Worm (Caenorhabditis elegans) whole organism, young adult: ENCODE measurements around the gene F20D6.2.

Experiments used
- B0019.2 ChIP-seq: fragments of 200-800 bp; sonication (Bioruptor generic); conservative IDR thresholded peaks from 2 replicates; pipeline ENCODE4 v1.3.6; 2022; ENCODE audit warnings: missing genetic modification reagents, missing genetic modification characterization, missing compliant biosample characterization
- B0336.3 ChIP-seq: fragments of 200-800 bp; sonication (Bioruptor generic); IDR thresholded peaks from 2 replicates; pipeline ENCODE4 v1.3.6; 2022; ENCODE audit warnings: missing genetic modification characterization, missing compliant biosample characterization
- C06A6.2 ChIP-seq: fragments of 200-800 bp; sonication (Bioruptor generic); conservative IDR thresholded peaks from 2 replicates; pipeline ENCODE4 v1.3.6; 2022; ENCODE audit warnings: missing genetic modification characterization, missing compliant biosample characterization
- C17E4.6 ChIP-seq: fragments of 200-800 bp; sonication (Bioruptor generic); IDR thresholded peaks from 2 replicates; pipeline ENCODE4 v1.3.6; 2022; ENCODE audit warnings: missing genetic modification reagents, missing genetic modification characterization, missing compliant biosample characterization
- F10E7.11 ChIP-seq: sonication (generic microtip); optimal IDR thresholded peaks from 2 replicates; lab custom pipeline; 2017; ENCODE audit warnings: mild to moderate bottlenecking, missing genetic modification characterization, moderate library complexity, missing compliant biosample characterization
- F22D6.2 ChIP-seq: sonication (generic microtip); optimal IDR thresholded peaks from 2 replicates; lab custom pipeline; 2016; ENCODE audit warnings: mild to moderate bottlenecking, missing genetic modification characterization, missing compliant biosample characterization
- F23B12.7 ChIP-seq: sonication (generic microtip); optimal IDR thresholded peaks from 2 replicates; lab custom pipeline; 2017; ENCODE audit warnings: missing genetic modification characterization, mild to moderate bottlenecking, missing compliant biosample characterization, antibody characterized with exemption, moderate library complexity; ENCODE audit not compliant: insufficient read depth
- F33H1.4 ChIP-seq: fragments of 200-800 bp; sonication (Bioruptor generic); IDR thresholded peaks from 2 replicates; pipeline ENCODE4 v1.3.6; 2022; ENCODE audit warnings: missing genetic modification reagents, missing genetic modification characterization, missing compliant biosample characterization
- F49E8.2 ChIP-seq: sonication (generic microtip); optimal IDR thresholded peaks from 3 replicates; lab custom pipeline; 2017; ENCODE audit warnings: missing genetic modification characterization, mild to moderate bottlenecking, missing compliant biosample characterization, antibody characterized with exemption, moderate library complexity; ENCODE audit not compliant: insufficient read depth
- F55B11.4 ChIP-seq: sonication (generic microtip); optimal IDR thresholded peaks from 2 replicates; lab custom pipeline; 2016; ENCODE audit warnings: missing compliant biosample characterization, missing genetic modification characterization, borderline replicate concordance; ENCODE audit not compliant: insufficient read depth
- F57A8.1 ChIP-seq: fragments of 200-800 bp; sonication (Bioruptor generic); optimal IDR thresholded peaks from 2 replicates; lab custom pipeline; 2018; ENCODE audit warnings: mild to moderate bottlenecking, missing genetic modification characterization, moderate library complexity, missing compliant biosample characterization
- K12H6.12 ChIP-seq: fragments of 200-800 bp; sonication (Bioruptor generic); optimal IDR thresholded peaks from 2 replicates; lab custom pipeline; 2018; ENCODE audit warnings: mild to moderate bottlenecking, missing genetic modification characterization, missing compliant biosample characterization
- Y67H2A.10 ChIP-seq: fragments of 200-800 bp; sonication (Bioruptor generic); conservative IDR thresholded peaks from 2 replicates; pipeline ENCODE4 v1.3.6; 2022; ENCODE audit warnings: missing genetic modification reagents, missing genetic modification characterization, missing compliant biosample characterization
- aptf-2 ChIP-seq: fragments of 200-800 bp; sonication (Bioruptor generic); conservative IDR thresholded peaks from 2 replicates; pipeline ENCODE4 v1.3.6; 2022; ENCODE audit warnings: missing genetic modification reagents, missing genetic modification characterization, missing compliant biosample characterization
- athp-1 ChIP-seq: sonication (generic microtip); optimal IDR thresholded peaks from 2 replicates; lab custom pipeline; 2017; ENCODE audit warnings: mild to moderate bottlenecking, missing genetic modification characterization, missing compliant biosample characterization
- cebp-1 ChIP-seq, 2 experiments: fragments of 200-800 bp in 1 of 2; sonication (Bioruptor generic) in 1 of 2; sonication (generic microtip) in 1 of 2; IDR thresholded peaks in 1 of 2; optimal IDR thresholded peaks in 1 of 2; 2 replicates each; pipeline versions ENCODE4 v1.3.6 to Lab custom; 2017 to 2022; ENCODE audit warnings: missing compliant biosample characterization in 2 of 2, missing genetic modification characterization in 2 of 2, mild to moderate bottlenecking in 1 of 2, missing genetic modification reagents in 1 of 2, moderate library complexity in 1 of 2
- cebp-2 ChIP-seq: fragments of 200-800 bp; sonication (Bioruptor generic); IDR thresholded peaks from 2 replicates; pipeline ENCODE4 v1.3.6; 2022; ENCODE audit warnings: missing genetic modification characterization, missing compliant biosample characterization
- ceh-91 ChIP-seq: fragments of 200-800 bp; sonication (Bioruptor generic); IDR thresholded peaks from 2 replicates; pipeline ENCODE4 v1.3.6; 2022; ENCODE audit warnings: missing genetic modification reagents, missing genetic modification characterization, missing compliant biosample characterization
- chd-7 ChIP-seq: sonication (generic microtip); optimal IDR thresholded peaks from 2 replicates; lab custom pipeline; 2016; ENCODE audit warnings: mild to moderate bottlenecking, missing genetic modification characterization, moderate library complexity, missing compliant biosample characterization
- dox-1 ChIP-seq: fragments of 200-800 bp; sonication (Bioruptor generic); IDR thresholded peaks from 2 replicates; pipeline ENCODE4 v1.3.6; 2022; ENCODE audit warnings: missing genetic modification reagents, missing genetic modification characterization, missing compliant biosample characterization
- dpff-1 ChIP-seq: sonication (generic microtip); optimal IDR thresholded peaks from 2 replicates; lab custom pipeline; 2017; ENCODE audit warnings: mild to moderate bottlenecking, missing genetic modification characterization, missing compliant biosample characterization
- egl-18 ChIP-seq: fragments of 200-800 bp; sonication (Bioruptor generic); IDR thresholded peaks from 2 replicates; pipeline ENCODE4 v1.3.6; 2022; ENCODE audit warnings: missing genetic modification reagents, missing genetic modification characterization, missing compliant biosample characterization
- fkh-3 ChIP-seq: sonication (generic microtip); optimal IDR thresholded peaks from 2 replicates; lab custom pipeline; 2016; ENCODE audit warnings: mild to moderate bottlenecking, missing genetic modification characterization, missing compliant biosample characterization
- hlh-26 ChIP-seq: fragments of 200-800 bp; sonication (Bioruptor generic); conservative IDR thresholded peaks from 2 replicates; pipeline ENCODE4 v1.3.6; 2022; ENCODE audit warnings: missing genetic modification reagents, missing genetic modification characterization, missing compliant biosample characterization
- hrde-1 ChIP-seq: sonication (generic microtip); optimal IDR thresholded peaks from 2 replicates; lab custom pipeline; 2016; ENCODE audit warnings: missing genetic modification characterization, mild to moderate bottlenecking, missing compliant biosample characterization, moderate library complexity, missing genotype, missing genetic modification reagents, borderline replicate concordance
- hsf-1 ChIP-seq: fragments of 200-800 bp; sonication (Bioruptor generic); IDR thresholded peaks from 2 replicates; pipeline ENCODE4 v1.3.6; 2022; ENCODE audit warnings: missing genetic modification reagents, missing genetic modification characterization, missing compliant biosample characterization
- lin-26 ChIP-seq: fragments of 200-800 bp; sonication (Bioruptor generic); IDR thresholded peaks from 2 replicates; pipeline ENCODE4 v1.3.6; 2022; ENCODE audit warnings: missing genetic modification reagents, missing genetic modification characterization, missing compliant biosample characterization
- lin-35 ChIP-seq, 3 experiments: fragments of 150-350 bp in 2 of 3; sonication (generic microtip) in 1 of 3; optimal IDR thresholded peaks; 2 replicates each; lab custom pipeline; 2014 to 2018; ENCODE audit warnings: missing biosample characterization in 3 of 3, missing genetic modification characterization in 3 of 3, missing genetic modification reagents in 3 of 3
- lin-54 ChIP-seq: fragments of 200-800 bp; sonication (Bioruptor generic); optimal IDR thresholded peaks from 2 replicates; lab custom pipeline; 2018; ENCODE audit warnings: mild to moderate bottlenecking, missing genetic modification characterization, missing compliant biosample characterization
- lir-1 ChIP-seq: fragments of 200-800 bp; sonication (Bioruptor generic); conservative IDR thresholded peaks from 2 replicates; pipeline ENCODE4 v1.3.6; 2022; ENCODE audit warnings: missing genetic modification reagents, missing genetic modification characterization, missing compliant biosample characterization
- madf-8 ChIP-seq: fragments of 200-800 bp; sonication (Bioruptor generic); conservative IDR thresholded peaks from 2 replicates; pipeline ENCODE4 v1.3.6; 2022; ENCODE audit warnings: missing genetic modification reagents, missing genetic modification characterization, missing compliant biosample characterization
- mxl-1 ChIP-seq: sonication (generic microtip); optimal IDR thresholded peaks from 2 replicates; lab custom pipeline; 2016; ENCODE audit warnings: missing genetic modification characterization, missing compliant biosample characterization
- nfya-2 ChIP-seq: fragments of 200-800 bp; sonication (Bioruptor generic); IDR thresholded peaks from 2 replicates; pipeline ENCODE4 v1.3.6; 2022; ENCODE audit warnings: missing genetic modification reagents, missing genetic modification characterization, missing compliant biosample characterization
- nhr-120 ChIP-seq: fragments of 200-800 bp; sonication (Bioruptor generic); IDR thresholded peaks from 2 replicates; pipeline ENCODE4 v1.3.6; 2022; ENCODE audit warnings: missing genetic modification characterization, missing compliant biosample characterization
- pha-4 ChIP-seq: fragments of 150-350 bp; sonication (generic microtip); optimal IDR thresholded peaks from 2 replicates; lab custom pipeline; 2014; ENCODE audit warnings: missing biosample characterization, missing genetic modification reagents, missing genetic modification characterization
- rec-8 ChIP-seq, 2 experiments: sonication (generic microtip); optimal IDR thresholded peaks; 2 replicates each; lab custom pipeline; 2016; ENCODE audit warnings: mild to moderate bottlenecking in 2 of 2, missing genetic modification characterization in 2 of 2, missing genetic modification reagents in 2 of 2, missing genotype in 2 of 2, missing biosample characterization in 1 of 2, missing compliant biosample characterization in 1 of 2, moderate library complexity in 1 of 2
- repo-1 ChIP-seq: sonication (generic microtip); optimal IDR thresholded peaks from 2 replicates; lab custom pipeline; 2017; ENCODE audit warnings: mild to moderate bottlenecking, missing genetic modification characterization, missing compliant biosample characterization
- rpc-1 ChIP-seq, 2 experiments: fragments of 150-350 bp in 1 of 2; sonication (generic microtip) in 1 of 2; optimal IDR thresholded peaks; 2 replicates each; lab custom pipeline; 2014 to 2018; ENCODE audit warnings: missing biosample characterization in 1 of 2, missing genetic modification characterization in 1 of 2, missing genetic modification reagents in 1 of 2, missing genotype in 1 of 2
- sdz-38 ChIP-seq: sonication (generic microtip); optimal IDR thresholded peaks from 2 replicates; lab custom pipeline; 2016; ENCODE audit warnings: missing genotype, missing genetic modification characterization, missing compliant biosample characterization
- sea-2 ChIP-seq: fragments of 200-800 bp; sonication (Bioruptor generic); IDR thresholded peaks from 2 replicates; pipeline ENCODE4 v1.3.6; 2022; ENCODE audit warnings: missing genetic modification characterization, missing compliant biosample characterization
- snpc-4 ChIP-seq, 5 experiments: fragments of 150-350 bp in 1 of 5; sonication (generic microtip) in 4 of 5; optimal IDR thresholded peaks; 2 replicates each; lab custom pipeline; 2014 to 2018; ENCODE audit warnings: missing genetic modification characterization in 5 of 5, missing biosample characterization in 3 of 5, antibody characterized with exemption in 2 of 5, mild to moderate bottlenecking in 2 of 5, missing compliant biosample characterization in 2 of 5, missing genotype in 2 of 5, moderate library complexity in 2 of 5, missing genetic modification reagents in 1 of 5
- somi-1 ChIP-seq: fragments of 200-800 bp; sonication (Bioruptor generic); optimal IDR thresholded peaks from 2 replicates; lab custom pipeline; 2018; ENCODE audit warnings: mild to moderate bottlenecking, missing genetic modification characterization, missing compliant biosample characterization
- tbx-9 ChIP-seq: sonication (generic microtip); optimal IDR thresholded peaks from 2 replicates; lab custom pipeline; 2016; ENCODE audit warnings: borderline replicate concordance, missing genetic modification characterization, inconsistent platforms, missing compliant biosample characterization
- xnd-1 ChIP-seq: sonication (generic microtip); optimal IDR thresholded peaks from 2 replicates; lab custom pipeline; 2016; ENCODE audit warnings: missing genotype, missing genetic modification reagents, missing genetic modification characterization, missing compliant biosample characterization
- zfh-2 ChIP-seq: fragments of 200-800 bp; sonication (Bioruptor generic); conservative IDR thresholded peaks from 2 replicates; pipeline ENCODE4 v1.3.6; 2022; ENCODE audit warnings: missing genetic modification reagents, missing genetic modification characterization, missing compliant biosample characterization

Gene F20D6.2

ce11 chrV:8228712-8229119 is 42.9 kb downstream of the F20D6.2 start (continued):
- no peak for TF ChIP-seq egl-18 (GFP tag; lab: Robert Waterston, UW)
- TF ChIP-seq F22D6.2 (tag; lab: Kevin White, UChicago): peak; percentile 41
- TF ChIP-seq madf-8: peak; percentile 65
- peak; percentile 80 for TF ChIP-seq somi-1 (GFP tag; lab: Kevin White, UChicago)
- TF ChIP-seq hrde-1 (tag; lab: Kevin White, UChicago): peak; percentile 90
- peak; percentile 74 for TF ChIP-seq C06A6.2 (GFP tag; lab: Robert Waterston, UW)
- TF ChIP-seq hsf-1: peak; percentile 92
- no peak for TF ChIP-seq hlh-26 (GFP tag; lab: Robert Waterston, UW)
- TF ChIP-seq cebp-2 (GFP tag; lab: Robert Waterston, UW): 0 out of 2 replicates have a peak, but pooled peaks have one; percentile 9
- 0 out of 2 replicates have a peak, but pooled peaks have one; percentile 20 for TF ChIP-seq cebp-1 (GFP tag; IDR thresholded peaks at IDR 0.05; lab: Robert Waterston, UW)
- no peak for TF ChIP-seq cebp-1 (tag; optimal IDR thresholded peaks at IDR 0.05; lab: Kevin White, UChicago)
- TF ChIP-seq sea-2 (GFP tag; lab: Robert Waterston, UW): no peak
- TF ChIP-seq F57A8.1 (GFP tag; lab: Kevin White, UChicago): no peak
- TF ChIP-seq repo-1 (tag; lab: Kevin White, UChicago): peak; percentile 87
- peak; percentile 74 for TF ChIP-seq chd-7 (tag; lab: Kevin White, UChicago)
- no peak for TF ChIP-seq sdz-38 (tag; lab: Kevin White, UChicago)
- no peak for TF ChIP-seq F55B11.4 (tag; lab: Kevin White, UChicago)
- TF ChIP-seq dox-1 (GFP tag; lab: Robert Waterston, UW): peak; percentile 96
- TF ChIP-seq F23B12.7 (tag; lab: Kevin White, UChicago): peak; percentile 74
- TF ChIP-seq lin-26: peak; percentile 59; the same call in 1 of the 2 replicates
- TF ChIP-seq K12H6.12 (tag; lab: Kevin White, UChicago): peak; percentile 54
- peak; percentile 14 for TF ChIP-seq rpc-1 (optimal IDR thresholded peaks at IDR 0.05; lab: Kevin White, UChicago)
- TF ChIP-seq rpc-1 (tag; optimal IDR thresholded peaks at IDR 0.05; lab: Kevin White, UChicago): peak; percentile 23
- TF ChIP-seq F10E7.11 (tag; lab: Kevin White, UChicago): peak; percentile 8
- peak; percentile 83 for TF ChIP-seq C17E4.6
- TF ChIP-seq ceh-91 (GFP tag; lab: Robert Waterston, UW): peak; percentile 65
- no peak for TF ChIP-seq tbx-9
- no peak for TF ChIP-seq nfya-2 (GFP tag; lab: Robert Waterston, UW)
- peak; percentile 40 for TF ChIP-seq athp-1
- TF ChIP-seq F33H1.4 (GFP tag; lab: Robert Waterston, UW): peak; percentile 71
- peak; percentile 100 for TF ChIP-seq snpc-4 (GFP tag; optimal IDR thresholded peaks at IDR 0.05; lab: Kevin White, UChicago)
- TF ChIP-seq snpc-4 (tag; optimal IDR thresholded peaks at IDR 0.05; lab: Kevin White, UChicago): peak; percentile 99 to 100 (median 100)
- peak; percentile 66 for TF ChIP-seq xnd-1 (tag; lab: Kevin White, UChicago)
- 0 out of 2 replicates have a peak, but pooled peaks have one; percentile 53 for TF ChIP-seq aptf-2
- TF ChIP-seq lir-1 (GFP tag; lab: Robert Waterston, UW): peak; percentile 70; the same call in 1 of the 2 replicates
- peak; percentile 69 for TF ChIP-seq B0019.2 (GFP tag; lab: Robert Waterston, UW)
- TF ChIP-seq lin-54 (GFP tag; lab: Kevin White, UChicago): peak; percentile 86
- peak; percentile 96 for TF ChIP-seq F49E8.2
- TF ChIP-seq rec-8 (tag; optimal IDR thresholded peaks at IDR 0.05; lab: Kevin White, UChicago): peak in 1 of 2 experiments; percentile 83
- peak; percentile 75 for TF ChIP-seq zfh-2
- TF ChIP-seq B0336.3 (GFP tag; lab: Robert Waterston, UW): peak; percentile 96
- TF ChIP-seq fkh-3 (tag; lab: Kevin White, UChicago): peak; percentile 54
- TF ChIP-seq Y67H2A.10 (GFP tag; lab: Robert Waterston, UW): no peak
- TF ChIP-seq dpff-1 (tag; lab: Kevin White, UChicago): no peak
- peak; percentile 31 for TF ChIP-seq mxl-1 (tag; lab: Kevin White, UChicago)
- no peak for TF ChIP-seq nhr-120 (GFP tag; lab: Robert Waterston, UW)
- no peak for TF ChIP-seq pha-4 (tag; lab: Kevin White, UChicago)
- peak in 2 of 3 experiments; percentile 31 to 75 for TF ChIP-seq lin-35 (GFP tag; optimal IDR thresholded peaks at IDR 0.05; lab: Kevin White, UChicago)
